Fruit fly (Drosophila melanogaster) whole organism, embryonic: ENCODE data around the gene eIF2alpha.

Experiments
- C15 ChIP-seq: fragments of 200-800 bp; sonication (Bioruptor generic); IDR thresholded peaks from 3 replicates; pipeline ENCODE4 v1.3.6; 2022; ENCODE audit warnings: missing biosample characterization, missing genetic modification characterization
- CG11247 ChIP-seq: fragments of 200-800 bp; sonication (Bioruptor generic); IDR thresholded peaks from 2 replicates; pipeline ENCODE4 v1.3.6; 2022; ENCODE audit warnings: missing biosample characterization, missing genetic modification characterization
- CG12299 ChIP-seq: fragments of 200-800 bp; sonication (Bioruptor generic); optimal IDR thresholded peaks from 2 replicates; lab custom pipeline; 2018; ENCODE audit warnings: missing biosample characterization, mild to moderate bottlenecking, missing genetic modification characterization
- CG13624 ChIP-seq: fragments of 200-800 bp; sonication (Bioruptor generic); optimal IDR thresholded peaks from 2 replicates; lab custom pipeline; 2016; ENCODE audit warnings: missing biosample characterization, missing genetic modification characterization
- CG15073 ChIP-seq: fragments of 200-800 bp; sonication (Bioruptor generic); optimal IDR thresholded peaks from 2 replicates; lab custom pipeline; 2016; ENCODE audit warnings: missing biosample characterization, missing genetic modification characterization
- CG15479 ChIP-seq: fragments of 200-800 bp; sonication (Bioruptor generic); optimal IDR thresholded peaks from 3 replicates; lab custom pipeline; 2019; ENCODE audit warnings: missing biosample characterization, mild to moderate bottlenecking, missing genetic modification characterization, moderate library complexity
- CG17829 ChIP-seq: fragments of 200-800 bp; optimal IDR thresholded peaks from 2 replicates; lab custom pipeline; 2019; ENCODE audit warnings: missing biosample characterization, mild to moderate bottlenecking, missing genetic modification characterization, moderate library complexity
- CG1832 ChIP-seq: fragments of 200-800 bp; sonication (Bioruptor generic); optimal IDR thresholded peaks from 2 replicates; lab custom pipeline; 2017; ENCODE audit warnings: missing biosample characterization, mild to moderate bottlenecking, missing genetic modification characterization, inconsistent platforms
- CG2129 ChIP-seq: fragments of 200-800 bp; sonication (Bioruptor generic); IDR thresholded peaks from 2 replicates; pipeline ENCODE4 v1.3.6; 2022; ENCODE audit warnings: missing biosample characterization, missing genetic modification characterization; ENCODE audit not compliant: partially characterized antibody
- CG2199 ChIP-seq: fragments of 200-800 bp; sonication (Bioruptor generic); IDR thresholded peaks from 3 replicates; pipeline ENCODE4 v1.3.6; 2022; ENCODE audit warnings: missing biosample characterization, missing genetic modification characterization
- CG2712 ChIP-seq: fragments of 200-800 bp; optimal IDR thresholded peaks from 3 replicates; lab custom pipeline; 2019; ENCODE audit warnings: missing biosample characterization, mild to moderate bottlenecking, missing genetic modification characterization, moderate library complexity
- CG31224 ChIP-seq: fragments of 200-800 bp; sonication (Bioruptor generic); IDR thresholded peaks from 2 replicates; pipeline ENCODE4 v1.3.6; 2022; ENCODE audit warnings: missing biosample characterization, missing genetic modification characterization
- CG32767 ChIP-seq: fragments of 200-800 bp; sonication (Bioruptor generic); IDR thresholded peaks from 2 replicates; pipeline ENCODE4 v1.3.6; 2022; ENCODE audit warnings: missing biosample characterization, missing genetic modification characterization
- CG3726 ChIP-seq: fragments of 200-800 bp; sonication (Bioruptor generic); IDR thresholded peaks from 3 replicates; pipeline ENCODE4, ENCODE4 v1.3.6; 2022; ENCODE audit warnings: missing biosample characterization, missing genetic modification characterization
- CG6791 ChIP-seq: fragments of 200-800 bp; sonication (Bioruptor generic); IDR thresholded peaks from 3 replicates; pipeline ENCODE4 v1.3.6; 2022; ENCODE audit warnings: missing biosample characterization, missing genetic modification characterization; ENCODE audit not compliant: partially characterized antibody
- CG7372 ChIP-seq: fragments of 200-800 bp; sonication (Bioruptor generic); IDR thresholded peaks from 2 replicates; pipeline ENCODE4 v1.3.6; 2022; ENCODE audit warnings: missing biosample characterization, missing genetic modification characterization
- CG8924 ChIP-seq: fragments of 200-800 bp; optimal IDR thresholded peaks from 3 replicates; lab custom pipeline; 2019; ENCODE audit warnings: missing biosample characterization, mild to moderate bottlenecking, missing genetic modification characterization, moderate library complexity
- E2f2 ChIP-seq: fragments of 200-800 bp; sonication (Bioruptor generic); IDR thresholded peaks from 2 replicates; pipeline ENCODE4 v1.3.6; 2022; ENCODE audit warnings: missing biosample characterization, missing genetic modification characterization
- Gug ChIP-seq: fragments of 200-800 bp; sonication (Bioruptor generic); IDR thresholded peaks from 4 replicates; pipeline ENCODE4 v1.3.6; 2022; ENCODE audit warnings: missing biosample characterization, missing genetic modification characterization
- HmgD ChIP-seq: fragments of 200-800 bp; sonication (Bioruptor generic); optimal IDR thresholded peaks from 3 replicates; lab custom pipeline; 2016; ENCODE audit warnings: missing biosample characterization, missing genetic modification characterization
- Hr3 ChIP-seq: fragments of 200-800 bp; sonication (Bioruptor generic); optimal IDR thresholded peaks from 3 replicates; lab custom pipeline; 2016; ENCODE audit warnings: missing biosample characterization, missing genetic modification characterization
- MTF-1 ChIP-seq: fragments of 200-800 bp; sonication (Bioruptor generic); optimal IDR thresholded peaks from 2 replicates; lab custom pipeline; 2018; ENCODE audit warnings: missing biosample characterization, mild to moderate bottlenecking, missing genetic modification characterization, borderline replicate concordance
- Neu2 ChIP-seq: fragments of 200-800 bp; sonication (Bioruptor generic); optimal IDR thresholded peaks from 3 replicates; lab custom pipeline; 2016; ENCODE audit warnings: missing biosample characterization, missing genetic modification characterization, borderline replicate concordance
- Nf-YB ChIP-seq: fragments of 200-800 bp; sonication (Bioruptor generic); optimal IDR thresholded peaks from 3 replicates; lab custom pipeline; 2019; ENCODE audit warnings: missing biosample characterization, mild to moderate bottlenecking, missing genetic modification characterization, moderate library complexity
- NfI ChIP-seq: fragments of 200-800 bp; sonication (Bioruptor generic); optimal IDR thresholded peaks from 3 replicates; lab custom pipeline; 2018; ENCODE audit warnings: missing biosample characterization, mild to moderate bottlenecking, missing genetic modification characterization, moderate library complexity
- Side ChIP-seq: fragments of 200-800 bp; sonication (Bioruptor generic); optimal IDR thresholded peaks from 2 replicates; lab custom pipeline; 2016; ENCODE audit warnings: missing biosample characterization, missing genetic modification characterization
- Taf1 ChIP-seq: fragments of 200-800 bp; sonication (Bioruptor generic); IDR thresholded peaks from 2 replicates; pipeline ENCODE4 v1.3.6; 2022; ENCODE audit warnings: missing biosample characterization, missing genetic modification characterization
- amos ChIP-seq: fragments of 200-800 bp; sonication (Bioruptor generic); IDR thresholded peaks from 2 replicates; pipeline ENCODE4 v1.3.6; 2022; ENCODE audit warnings: missing biosample characterization, missing genetic modification characterization; ENCODE audit not compliant: partially characterized antibody
- cg ChIP-seq: fragments of 200-800 bp; sonication (Bioruptor generic); optimal IDR thresholded peaks from 3 replicates; lab custom pipeline; 2019; ENCODE audit warnings: missing biosample characterization, mild to moderate bottlenecking, missing genetic modification characterization, moderate library complexity
- crp ChIP-seq, 2 experiments: fragments of 200-800 bp; sonication (Bioruptor generic); optimal IDR thresholded peaks; 2 replicates in 1 of 2; 3 replicates in 1 of 2; lab custom pipeline; 2017; ENCODE audit warnings: missing biosample characterization in 2 of 2, missing genetic modification characterization in 2 of 2, mild to moderate bottlenecking in 1 of 2, moderate library complexity in 1 of 2
- ems ChIP-seq: fragments of 200-800 bp; sonication (Bioruptor generic); optimal IDR thresholded peaks from 3 replicates; lab custom pipeline; 2016; ENCODE audit warnings: missing biosample characterization, missing genetic modification characterization
- eve ChIP-seq, 2 experiments: fragments of >200 bp; optimal IDR thresholded peaks; 2 replicates each; lab custom pipeline; 2017; ENCODE audit warnings: missing biosample characterization in 2 of 2, missing genetic modification characterization in 2 of 2
- fd64A ChIP-seq: fragments of 200-800 bp; sonication (Bioruptor generic); optimal IDR thresholded peaks from 3 replicates; lab custom pipeline; 2018; ENCODE audit warnings: missing biosample characterization, mild to moderate bottlenecking, missing genetic modification characterization
- jumu ChIP-seq: fragments of 200-800 bp; sonication (Bioruptor generic); optimal IDR thresholded peaks from 3 replicates; lab custom pipeline; 2016; ENCODE audit warnings: missing biosample characterization, missing genetic modification characterization
- kah ChIP-seq: fragments of 200-800 bp; sonication (Bioruptor generic); optimal IDR thresholded peaks from 2 replicates; lab custom pipeline; 2018; ENCODE audit warnings: missing biosample characterization, mild to moderate bottlenecking, missing genetic modification characterization
- mam ChIP-seq: fragments of 200-800 bp; sonication (Bioruptor generic); optimal IDR thresholded peaks from 3 replicates; lab custom pipeline; 2016; ENCODE audit warnings: missing biosample characterization, missing genetic modification characterization
- nmo ChIP-seq: fragments of 200-800 bp; sonication (Bioruptor generic); optimal IDR thresholded peaks from 2 replicates; lab custom pipeline; 2018; ENCODE audit warnings: missing biosample characterization, mild to moderate bottlenecking, missing genetic modification characterization, moderate library complexity
- pan ChIP-seq, 4 experiments: fragments of >200 bp in 3 of 4; fragments of 200-800 bp in 1 of 4; sonication (Bioruptor generic) in 1 of 4; optimal IDR thresholded peaks in 3 of 4; IDR thresholded peaks in 1 of 4; 2 replicates each; pipeline versions ENCODE4 v1.3.6 to Lab custom; 2017 to 2022; ENCODE audit warnings: missing biosample characterization in 2 of 4, missing genetic modification characterization in 2 of 4, mixed read lengths in 1 of 4
- pnt ChIP-seq: fragments of 200-800 bp; sonication (Bioruptor generic); optimal IDR thresholded peaks from 3 replicates; lab custom pipeline; 2016; ENCODE audit warnings: missing biosample characterization, missing genetic modification characterization
- ro ChIP-seq: fragments of 200-800 bp; sonication (Bioruptor generic); IDR thresholded peaks from 2 replicates; pipeline ENCODE4 v1.3.6; 2022; ENCODE audit warnings: missing biosample characterization, missing genetic modification characterization
- row ChIP-seq: fragments of 200-800 bp; sonication (Bioruptor generic); IDR thresholded peaks from 3 replicates; pipeline ENCODE4 v1.3.6; 2022; ENCODE audit warnings: missing biosample characterization, missing genetic modification characterization
- sd ChIP-seq: fragments of 200-800 bp; sonication (Bioruptor generic); optimal IDR thresholded peaks from 3 replicates; lab custom pipeline; 2018; ENCODE audit warnings: missing biosample characterization, mild to moderate bottlenecking, missing genetic modification characterization, moderate library complexity
- sens ChIP-seq: fragments of 200-800 bp; sonication (Bioruptor generic); peaks from one replicate; lab custom pipeline; 2016; ENCODE audit warnings: missing biosample characterization, missing genetic modification characterization
- ssp ChIP-seq: fragments of 200-800 bp; sonication (Bioruptor generic); IDR thresholded peaks from 2 replicates; pipeline ENCODE4 v1.3.6; 2022; ENCODE audit warnings: missing biosample characterization, missing genetic modification characterization
- stc ChIP-seq: fragments of 200-800 bp; sonication (Bioruptor generic); IDR thresholded peaks from 2 replicates; pipeline ENCODE4 v1.3.6; 2022; ENCODE audit warnings: missing biosample characterization, missing genetic modification characterization
- tin ChIP-seq: fragments of 200-800 bp; sonication (Bioruptor generic); optimal IDR thresholded peaks from 3 replicates; lab custom pipeline; 2016; ENCODE audit warnings: missing biosample characterization, missing genetic modification characterization
- toy ChIP-seq: fragments of 200-800 bp; sonication (Bioruptor generic); IDR thresholded peaks from 2 replicates; pipeline ENCODE4 v1.3.6; 2022; ENCODE audit warnings: missing biosample characterization, missing genetic modification characterization
- vvl ChIP-seq: fragments of 200-800 bp; sonication (Bioruptor generic); IDR thresholded peaks from 2 replicates; pipeline ENCODE4 v1.3.6; 2022; ENCODE audit warnings: missing biosample characterization, missing genetic modification characterization
- zen2 ChIP-seq: fragments of 200-800 bp; sonication (Bioruptor generic); IDR thresholded peaks from 3 replicates; pipeline ENCODE4 v1.3.6; 2022; ENCODE audit warnings: missing biosample characterization, missing genetic modification characterization; ENCODE audit not compliant: partially characterized antibody
- zf30C ChIP-seq: fragments of 200-800 bp; sonication (Bioruptor generic); optimal IDR thresholded peaks from 3 replicates; lab custom pipeline; 2018; ENCODE audit warnings: missing biosample characterization, mild to moderate bottlenecking, missing genetic modification characterization

eIF2alpha gene

DNA sequence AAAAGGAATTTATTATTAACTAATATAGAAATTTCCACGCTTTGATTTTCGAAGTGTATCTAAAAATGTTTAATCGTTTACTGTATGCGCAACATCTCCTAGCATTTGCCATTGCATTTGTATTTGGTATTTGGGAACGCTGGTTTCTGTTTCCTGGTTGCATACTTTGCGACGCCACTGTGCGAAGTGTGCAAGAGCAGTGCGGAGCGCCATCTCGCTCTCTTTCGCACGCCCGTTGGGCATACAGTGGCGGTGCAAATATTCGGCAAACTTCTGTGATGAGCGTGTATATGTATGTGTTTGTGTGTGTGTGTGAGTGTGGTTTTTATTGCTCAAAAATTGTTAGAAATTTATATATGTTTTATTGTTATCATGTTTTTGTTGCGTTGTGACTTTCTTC lies 11.8 kb upstream of the eIF2alpha start (continued):
- no peak for TF ChIP-seq sd (tag; lab: Kevin White, UChicago)
- TF ChIP-seq C15: no peak
- TF ChIP-seq zen2: no peak
- peak; percentile 44; the same call in 1 of the 3 replicates for TF ChIP-seq CG2199 (GFP tag; lab: Robert Waterston, UW)
- TF ChIP-seq pnt (GFP tag; lab: Kevin White, UChicago): no peak
- TF ChIP-seq NfI (GFP tag; lab: Kevin White, UChicago): no peak
- no peak for TF ChIP-seq CG3726 (GFP tag; lab: Robert Waterston, UW)
- TF ChIP-seq CG12299: no peak
- TF ChIP-seq CG13624 (GFP tag; lab: Kevin White, UChicago): no peak
- TF ChIP-seq Neu2: no peak
- TF ChIP-seq CG7372 (GFP tag; lab: Robert Waterston, UW): no peak
- 0 out of 2 replicates have a peak, but pooled peaks have one; percentile 22 for TF ChIP-seq stc (GFP tag; lab: Robert Waterston, UW)
- no peak for TF ChIP-seq ro (GFP tag; lab: Robert Waterston, UW)
- no peak for TF ChIP-seq Taf1 (GFP tag; lab: Robert Waterston, UW)
- peak; percentile 80 for TF ChIP-seq CG1832
- TF ChIP-seq sens (GFP tag; lab: Kevin White, UChicago): peak; percentile 58
- TF ChIP-seq eve (GFP tag; optimal IDR thresholded peaks at IDR 0.05; lab: Kevin White, UChicago): no peak
- no peak for TF ChIP-seq HmgD
- TF ChIP-seq cg (GFP tag; lab: Kevin White, UChicago): peak; percentile 36
- TF ChIP-seq pan (optimal IDR thresholded peaks at IDR 0.05; lab: Kevin White, UChicago): no peak
- peak in 1 of 2 experiments; percentile 9 for TF ChIP-seq pan (GFP tag; optimal IDR thresholded peaks at IDR 0.05 in 1 of 2, IDR thresholded peaks at IDR 0.05 in 1 of 2)
- no peak for TF ChIP-seq CG2129 (GFP tag; lab: Robert Waterston, UW)
- peak; percentile 32 for TF ChIP-seq mam (GFP tag; lab: Kevin White, UChicago)
- no peak for TF ChIP-seq CG8924
- peak; percentile 19; the same call in 1 of the 2 replicates for TF ChIP-seq E2f2 (GFP tag; lab: Robert Waterston, UW)
- TF ChIP-seq Nf-YB: no peak
- no peak for TF ChIP-seq toy (GFP tag; lab: Robert Waterston, UW)
- no peak for TF ChIP-seq kah (GFP tag; lab: Kevin White, UChicago)
- TF ChIP-seq crp (GFP tag; optimal IDR thresholded peaks at IDR 0.05; lab: Kevin White, UChicago): no peak
- peak; percentile 3 for TF ChIP-seq CG2712
- TF ChIP-seq Hr3 (GFP tag; lab: Kevin White, UChicago): peak; percentile 30
- TF ChIP-seq CG17829: peak; percentile 2
- TF ChIP-seq Gug (GFP tag; lab: Robert Waterston, UW): peak; percentile 49; the same call in 1 of the 4 replicates
- no peak for TF ChIP-seq amos (GFP tag; lab: Robert Waterston, UW)
- TF ChIP-seq CG15479: peak; percentile 34
- TF ChIP-seq jumu (GFP tag; lab: Kevin White, UChicago): peak; percentile 3
- peak; percentile 9; the same call in 1 of the 2 replicates for TF ChIP-seq vvl (GFP tag; lab: Robert Waterston, UW)
- TF ChIP-seq tin (GFP tag; lab: Kevin White, UChicago): peak; percentile 2
- TF ChIP-seq ems: no peak
- peak; percentile 97 for TF ChIP-seq CG15073 (GFP tag; lab: Kevin White, UChicago)
- TF ChIP-seq zf30C (GFP tag; lab: Kevin White, UChicago): no peak
- no peak for TF ChIP-seq CG11247 (GFP tag; lab: Robert Waterston, UW)
- peak; percentile 30 for TF ChIP-seq nmo
- no peak for TF ChIP-seq fd64A
- no peak for TF ChIP-seq CG32767 (GFP tag; lab: Robert Waterston, UW)
- no peak for TF ChIP-seq CG6791 (GFP tag; lab: Robert Waterston, UW)
- TF ChIP-seq CG31224: 0 out of 2 replicates have a peak, but pooled peaks have one; percentile 14
- peak; percentile 73 for TF ChIP-seq row
- no peak for TF ChIP-seq MTF-1 (GFP tag; lab: Kevin White, UChicago)
- no peak for TF ChIP-seq Side
- no peak; the same call in 1 of the 2 replicates for TF ChIP-seq ssp
